Fruit fly (Drosophila melanogaster) whole organism: ENCODE results near the gene Dpm2.

Source experiments
- CG8478 ChIP-seq: fragments of >200 bp; optimal IDR thresholded peaks from 2 replicates; lab custom pipeline; 2018; ENCODE audit warnings: inconsistent platforms
- Dll ChIP-seq: fragments of >200 bp; optimal IDR thresholded peaks from 2 replicates; lab custom pipeline; 2017
- psq ChIP-seq: fragments of >200 bp; optimal IDR thresholded peaks from 2 replicates; lab custom pipeline; 2017

- TF ChIP-seq psq (lab: Kevin White, UChicago) (no peak), Dll (no peak), CG8478 (no peak)
These were observed 807 bp downstream of the Dpm2 start for dm6 chr3L:3319992-3320732.
